Worm (Caenorhabditis elegans): ENCODE measurements around the gene col-114.

DNA sequence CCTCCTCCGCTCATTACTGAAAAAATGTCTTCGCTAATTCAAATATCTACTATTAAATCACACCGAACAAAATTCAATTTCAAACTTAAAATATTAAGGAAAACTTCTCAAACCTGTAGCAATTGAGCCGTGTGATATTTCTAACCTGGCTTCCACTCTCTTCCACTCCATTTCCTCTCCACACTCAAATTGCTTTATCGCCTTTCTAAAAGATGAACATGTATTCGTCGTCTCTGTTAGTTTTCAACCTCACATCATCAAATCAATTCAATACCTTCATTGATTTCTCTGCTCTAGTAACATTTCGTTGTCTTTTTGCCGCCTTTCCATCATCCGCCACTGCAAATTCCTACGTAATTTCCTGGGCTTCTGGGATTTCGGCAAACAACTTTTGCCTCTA lies 45.5 kb upstream of the col-114 start, which contains the start of gene F42C5.4:
- TF ChIP-seq egl-27 (tag; optimal IDR thresholded peaks at IDR 0.05) (no peak), mdl-1 (tag; optimal IDR thresholded peaks at IDR 0.05) (no peak), ceh-16 (tag; optimal IDR thresholded peaks at IDR 0.05) (no peak), pqm-1 (tag; optimal IDR thresholded peaks at IDR 0.05) (no peak), nhr-67 (tag; optimal IDR thresholded peaks at IDR 0.05) (no peak), elt-1 (tag; optimal IDR thresholded peaks at IDR 0.05) (no peak), nhr-76 (tag; optimal IDR thresholded peaks at IDR 0.05) (no peak)
